Fruit fly (Drosophila melanogaster): ENCODE results near the gene Poc1.

The Poc1 gene

dm6 chr3L:13387608-13388007, 2.2 kb downstream of the Poc1 start, which contains the start of gene CG10171 (continued):
- TF ChIP-seq B-H2 (GFP tag; optimal IDR thresholded peaks at IDR 0.05) (no peak), crol (GFP tag; IDR thresholded peaks at IDR 0.05) (no peak), CG10959 (GFP tag; IDR thresholded peaks at IDR 0.05) (no peak), Hr78 (GFP tag; optimal IDR thresholded peaks at IDR 0.05) (peak in 1 of 2 experiments; percentile 84), ro (GFP tag; IDR thresholded peaks at IDR 0.05) (no peak), knrl (GFP tag; IDR thresholded peaks at IDR 0.05; ENCODE audit: partially characterized antibody) (peak; percentile 39; the same call in 1 of the 3 replicates), Med (GFP tag) (peak; percentile 34)

DNA sequence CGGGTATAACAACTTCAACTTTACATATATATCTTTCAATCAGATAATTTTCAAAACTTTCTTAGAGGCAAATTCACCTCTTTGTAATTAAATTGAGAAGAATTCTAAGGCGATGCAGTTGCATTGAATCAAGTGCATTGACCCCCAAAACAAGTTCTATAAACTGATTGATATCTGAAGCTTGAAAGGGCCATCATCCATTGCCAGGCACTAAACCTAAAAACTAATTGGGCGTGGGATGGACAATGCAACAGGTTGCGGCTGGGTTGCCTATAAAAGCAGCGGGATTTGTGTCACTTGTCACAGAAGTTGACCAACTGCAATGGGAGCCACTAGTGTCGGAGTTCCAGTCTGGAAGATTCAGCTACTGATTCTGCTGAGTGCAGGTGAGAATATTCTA, 5.3 kb downstream of the Poc1 start, which contains the start of gene CG14110:
Gene CG14110 (plus strand): TSS at position 301 of the 400 bp plus-strand sequence.
- TF ChIP-seq CG7372 (GFP tag; IDR thresholded peaks at IDR 0.05): no peak
- TF ChIP-seq CG3995 (GFP tag; optimal IDR thresholded peaks at IDR 0.05): no peak
- TF ChIP-seq CG32532 (GFP tag; IDR thresholded peaks at IDR 0.05): no peak
- TF ChIP-seq chn (GFP tag; optimal IDR thresholded peaks at IDR 0.05): no peak
- TF ChIP-seq CG17385 (GFP tag; optimal IDR thresholded peaks at IDR 0.05): no peak
- no peak for TF ChIP-seq grn (GFP tag; optimal IDR thresholded peaks at IDR 0.05)
- TF ChIP-seq CG6791 (GFP tag; IDR thresholded peaks at IDR 0.05; ENCODE audit: partially characterized antibody): no peak
- TF ChIP-seq zen (tag; optimal IDR thresholded peaks at IDR 0.05): no peak
- no peak for TF ChIP-seq Mrtf (GFP tag; IDR thresholded peaks at IDR 0.05)
- no peak for TF ChIP-seq Camta (GFP tag; optimal IDR thresholded peaks at IDR 0.05)
- TF ChIP-seq fd96Cb (tag; optimal IDR thresholded peaks at IDR 0.05): no peak
- TF ChIP-seq CG13123 (GFP tag; optimal IDR thresholded peaks at IDR 0.05): no peak
- TF ChIP-seq jing (GFP tag; optimal IDR thresholded peaks at IDR 0.05): no peak
- no peak for TF ChIP-seq crol (GFP tag; IDR thresholded peaks at IDR 0.05)

DNA sequence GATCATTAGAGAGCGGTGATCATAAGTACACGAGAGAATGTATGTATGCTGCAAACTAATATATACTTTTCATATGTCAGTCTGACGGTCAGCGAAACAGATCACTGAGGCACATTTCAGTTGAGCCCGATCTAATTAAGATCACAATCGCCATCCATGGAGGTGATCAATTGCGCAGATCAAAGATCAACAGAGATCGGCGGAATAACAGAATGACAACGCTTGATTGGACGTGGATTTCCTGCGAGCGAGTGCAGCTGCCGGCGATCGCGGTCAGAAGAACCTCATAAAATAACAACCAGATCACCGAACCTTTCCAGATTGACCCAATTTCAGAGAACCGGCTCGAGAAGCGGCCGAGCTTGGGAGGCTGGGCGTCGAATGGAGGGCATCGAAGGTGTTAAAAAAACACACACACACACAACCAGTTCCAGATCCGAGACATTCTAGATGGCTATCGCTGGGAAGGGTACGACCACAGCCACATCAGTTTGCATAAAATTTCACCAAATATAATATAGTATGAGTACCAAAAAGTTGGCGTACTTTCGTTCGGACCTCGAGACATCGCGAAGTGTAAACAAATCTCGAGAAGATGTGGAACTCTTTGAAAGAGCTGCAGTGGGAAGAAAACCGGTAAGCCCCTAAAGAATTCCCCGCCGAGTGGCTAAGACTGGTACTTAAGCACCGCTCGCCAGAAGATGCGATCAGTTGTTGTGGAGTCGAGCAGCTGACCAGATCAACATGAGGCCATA, 7.6 kb downstream of the Poc1 start, which contains the start of gene ImpL1:
Gene ImpL1 (plus strand): TSS at position 705 of the 755 bp plus-strand sequence.
- peak; percentile 36 for TF ChIP-seq Ets65A (GFP tag)
- TF ChIP-seq ssp (GFP tag; IDR thresholded peaks at IDR 0.05): no peak

dm6 chr3L:13381160-13381559, 8.6 kb downstream of the Poc1 start, which contains the start of gene CG14107:
Gene CG14107, minus strand, starts transcription at chr3L:13381346.
- TF ChIP-seq odd (GFP tag; optimal IDR thresholded peaks at IDR 0.05) (no peak), Blimp-1 (GFP tag; optimal IDR thresholded peaks at IDR 0.05) (peak; percentile 98), Dip2 (GFP tag; IDR thresholded peaks at IDR 0.05) (no peak), Ets65A (GFP tag) (peak; percentile 26), B-H1 (GFP tag; IDR thresholded peaks at IDR 0.05) (no peak)

- TF ChIP-seq dan (GFP tag; IDR thresholded peaks at IDR 0.05): no peak
- TF ChIP-seq Dref (GFP tag; IDR thresholded peaks at IDR 0.05): no peak
- TF ChIP-seq CG32772 (GFP tag; IDR thresholded peaks at IDR 0.05): no peak
- no peak for TF ChIP-seq grn (GFP tag; optimal IDR thresholded peaks at IDR 0.05)
- TF ChIP-seq kah (GFP tag; optimal IDR thresholded peaks at IDR 0.05): no peak
- peak; percentile 98 for TF ChIP-seq zen (tag; optimal IDR thresholded peaks at IDR 0.05)
- no peak for TF ChIP-seq CG2116 (GFP tag; optimal IDR thresholded peaks at IDR 0.05)
- peak; percentile 49 for TF ChIP-seq CG15479 (GFP tag; optimal IDR thresholded peaks at IDR 0.05)
- TF ChIP-seq tll (GFP tag; optimal IDR thresholded peaks at IDR 0.05): peak in 1 of 2 experiments; percentile 87
- TF ChIP-seq fd102C (GFP tag; optimal IDR thresholded peaks at IDR 0.05): no peak
- TF ChIP-seq CG17385 (GFP tag; optimal IDR thresholded peaks at IDR 0.05): no peak
- TF ChIP-seq CG31388 (GFP tag; optimal IDR thresholded peaks at IDR 0.05): no peak
- no peak for TF ChIP-seq lmd (GFP tag; IDR thresholded peaks at IDR 0.05)
- TF ChIP-seq crc (GFP tag; optimal IDR thresholded peaks at IDR 0.05): no peak
- no peak for TF ChIP-seq CG8089 (GFP tag; optimal IDR thresholded peaks at IDR 0.05)
- TF ChIP-seq lov (optimal IDR thresholded peaks at IDR 0.05): no peak
- TF ChIP-seq lov (GFP tag; IDR thresholded peaks at IDR 0.05): no peak
- no peak for TF ChIP-seq CG12219 (GFP tag; optimal IDR thresholded peaks at IDR 0.05)
- TF ChIP-seq Mrtf (GFP tag; IDR thresholded peaks at IDR 0.05): no peak
- TF ChIP-seq HLH3B (GFP tag; IDR thresholded peaks at IDR 0.05): no peak
- no peak for TF ChIP-seq Hr3 (GFP tag; optimal IDR thresholded peaks at IDR 0.05)
- no peak for TF ChIP-seq ci (GFP tag; IDR thresholded peaks at IDR 0.05)
These were observed 11.6 kb downstream of the Poc1 start, which contains the start of gene SNCF for dm6 chr3L:13378202-13378601. Gene SNCF, plus strand, starts transcription at chr3L:13378583.

All from whole organism, embryonic.